Fruit fly (Drosophila melanogaster) whole organism, embryonic: Measurements from ENCODE around the gene CG31650.

Experiments
- Ada2b ChIP-seq: fragments of 200-800 bp; sonication (Bioruptor generic); IDR thresholded peaks from 2 replicates; pipeline ENCODE4 v1.3.6; 2022; ENCODE audit warnings: missing biosample characterization, missing genetic modification characterization
- Atf6 ChIP-seq: fragments of 200-800 bp; sonication (Bioruptor generic); IDR thresholded peaks from 2 replicates; pipeline ENCODE4 v1.3.6; 2022; ENCODE audit warnings: missing biosample characterization, missing genetic modification characterization
- B-H2 ChIP-seq: fragments of 200-800 bp; sonication (Bioruptor generic); optimal IDR thresholded peaks from 2 replicates; lab custom pipeline; 2018; ENCODE audit warnings: missing biosample characterization, mild to moderate bottlenecking, missing genetic modification characterization
- Blimp-1 ChIP-seq: fragments of 200-800 bp; sonication (Bioruptor generic); optimal IDR thresholded peaks from 3 replicates; lab custom pipeline; 2018; ENCODE audit warnings: missing biosample characterization, missing genetic modification characterization, mild to moderate bottlenecking, moderate library complexity, missing genetic modification reagents
- CG10462 ChIP-seq: fragments of 200-800 bp; sonication (Bioruptor generic); optimal IDR thresholded peaks from 2 replicates; lab custom pipeline; 2016; ENCODE audit warnings: missing biosample characterization, missing genetic modification characterization
- CG12299 ChIP-seq: fragments of 200-800 bp; sonication (Bioruptor generic); optimal IDR thresholded peaks from 2 replicates; lab custom pipeline; 2018; ENCODE audit warnings: missing biosample characterization, mild to moderate bottlenecking, missing genetic modification characterization
- CG13296 ChIP-seq: fragments of 200-800 bp; sonication (Bioruptor generic); optimal IDR thresholded peaks from 3 replicates; lab custom pipeline; 2018; ENCODE audit warnings: missing biosample characterization, mild to moderate bottlenecking, missing genetic modification characterization
- CG15073 ChIP-seq: fragments of 200-800 bp; sonication (Bioruptor generic); optimal IDR thresholded peaks from 2 replicates; lab custom pipeline; 2016; ENCODE audit warnings: missing biosample characterization, missing genetic modification characterization
- CG1602 ChIP-seq: fragments of 200-800 bp; sonication (Bioruptor generic); optimal IDR thresholded peaks from 3 replicates; lab custom pipeline; 2016; ENCODE audit warnings: missing biosample characterization, missing genetic modification characterization
- CG18619 ChIP-seq: fragments of 200-800 bp; sonication (Bioruptor generic); optimal IDR thresholded peaks from 3 replicates; lab custom pipeline; 2017; ENCODE audit warnings: missing biosample characterization, mild to moderate bottlenecking, missing genetic modification characterization
- CG18764 ChIP-seq: fragments of 200-800 bp; sonication (Bioruptor generic); optimal IDR thresholded peaks from 3 replicates; lab custom pipeline; 2016; ENCODE audit warnings: missing biosample characterization, missing genetic modification characterization
- CG2129 ChIP-seq: fragments of 200-800 bp; sonication (Bioruptor generic); IDR thresholded peaks from 2 replicates; pipeline ENCODE4 v1.3.6; 2022; ENCODE audit warnings: missing biosample characterization, missing genetic modification characterization; ENCODE audit not compliant: partially characterized antibody
- CG30020 ChIP-seq: fragments of 200-800 bp; optimal IDR thresholded peaks from 2 replicates; lab custom pipeline; 2019; ENCODE audit warnings: missing biosample characterization, mild to moderate bottlenecking, missing genetic modification characterization, moderate library complexity
- CG34224 ChIP-seq: fragments of 200-800 bp; sonication (Bioruptor generic); IDR thresholded peaks from 3 replicates; pipeline ENCODE4 v1.3.6; 2022; ENCODE audit warnings: missing biosample characterization, missing genetic modification characterization; ENCODE audit not compliant: partially characterized antibody
- CG43689 ChIP-seq: fragments of 200-800 bp; sonication (Bioruptor generic); IDR thresholded peaks from 2 replicates; pipeline ENCODE4 v1.3.6; 2022; ENCODE audit warnings: missing biosample characterization, missing genetic modification characterization
- CG7786 ChIP-seq: fragments of 200-800 bp; sonication (Bioruptor generic); optimal IDR thresholded peaks from 2 replicates; lab custom pipeline; 2016; ENCODE audit warnings: missing biosample characterization, missing genetic modification characterization
- CG9609 ChIP-seq: fragments of 200-800 bp; sonication (Bioruptor generic); optimal IDR thresholded peaks from 3 replicates; lab custom pipeline; 2016; ENCODE audit warnings: missing biosample characterization, missing genetic modification characterization
- CG9797 ChIP-seq: fragments of 200-800 bp; sonication (Bioruptor generic); optimal IDR thresholded peaks from 3 replicates; lab custom pipeline; 2018; ENCODE audit warnings: missing biosample characterization, mild to moderate bottlenecking, missing genetic modification characterization
- D19A ChIP-seq: fragments of 200-800 bp; optimal IDR thresholded peaks from 3 replicates; lab custom pipeline; 2019; ENCODE audit warnings: missing biosample characterization, mild to moderate bottlenecking, missing genetic modification characterization, moderate library complexity
- Dfd ChIP-seq, 2 experiments: fragments of >200 bp; optimal IDR thresholded peaks; 2 replicates each; lab custom pipeline; 2017; ENCODE audit warnings: missing biosample characterization in 2 of 2, missing genetic modification characterization in 2 of 2
- Eip74EF ChIP-seq, 2 experiments: fragments of 200-800 bp in 1 of 2; fragments of >200 bp in 1 of 2; sonication (Bioruptor generic) in 1 of 2; optimal IDR thresholded peaks; 2 replicates each; lab custom pipeline; 2017 to 2019; ENCODE audit warnings: missing biosample characterization in 2 of 2, missing genetic modification characterization in 2 of 2, mild to moderate bottlenecking in 1 of 2, moderate library complexity in 1 of 2
- Fer1 ChIP-seq: fragments of 200-800 bp; sonication (Bioruptor generic); optimal IDR thresholded peaks from 2 replicates; lab custom pipeline; 2017; ENCODE audit warnings: missing biosample characterization, mild to moderate bottlenecking, missing genetic modification characterization
- Hand ChIP-seq: fragments of 200-800 bp; sonication (Bioruptor generic); optimal IDR thresholded peaks from 2 replicates; lab custom pipeline; 2017; ENCODE audit warnings: mild to moderate bottlenecking, missing biosample characterization, missing genetic modification reagents, missing genetic modification characterization
- Lim3 ChIP-seq: fragments of 200-800 bp; sonication (Bioruptor generic); IDR thresholded peaks from 2 replicates; pipeline ENCODE4 v1.3.6; 2022; ENCODE audit warnings: missing biosample characterization, missing genetic modification characterization
- NC2β ChIP-seq: fragments of 200-800 bp; sonication (Bioruptor generic); optimal IDR thresholded peaks from 2 replicates; lab custom pipeline; 2016; ENCODE audit warnings: missing biosample characterization, missing genetic modification characterization
- Ravus ChIP-seq: fragments of 200-800 bp; sonication (Bioruptor generic); IDR thresholded peaks from 2 replicates; pipeline ENCODE4 v1.3.6; 2022; ENCODE audit warnings: missing biosample characterization, missing genetic modification characterization
- Six4 ChIP-seq: fragments of 200-800 bp; sonication (Bioruptor generic); optimal IDR thresholded peaks from 2 replicates; lab custom pipeline; 2016; ENCODE audit warnings: missing biosample characterization, missing genetic modification characterization
- Stat92E ChIP-seq, 3 experiments: fragments of >200 bp in 2 of 3; fragments of 200-800 bp in 1 of 3; sonication (Bioruptor generic) in 1 of 3; optimal IDR thresholded peaks; 2 replicates each; lab custom pipeline; 2017 to 2019; ENCODE audit warnings: missing biosample characterization in 3 of 3, missing genetic modification characterization in 3 of 3, mild to moderate bottlenecking in 1 of 3, moderate library complexity in 1 of 3
- al ChIP-seq: fragments of 200-800 bp; sonication (Bioruptor generic); IDR thresholded peaks from 2 replicates; pipeline ENCODE4 v1.3.6; 2022; ENCODE audit warnings: missing biosample characterization, missing genetic modification characterization
- chm ChIP-seq: fragments of 200-800 bp; sonication (Bioruptor generic); IDR thresholded peaks from 2 replicates; pipeline ENCODE4 v1.3.6; 2022; ENCODE audit warnings: missing biosample characterization, missing genetic modification characterization
- dati ChIP-seq: fragments of 200-800 bp; sonication (Bioruptor generic); IDR thresholded peaks from 2 replicates; pipeline ENCODE4 v1.3.6; 2022; ENCODE audit warnings: missing biosample characterization, missing genetic modification characterization
- eve ChIP-seq, 2 experiments: fragments of >200 bp; optimal IDR thresholded peaks; 2 replicates each; lab custom pipeline; 2017; ENCODE audit warnings: missing biosample characterization in 2 of 2, missing genetic modification characterization in 2 of 2
- fd102C ChIP-seq: fragments of 200-800 bp; sonication (Bioruptor generic); optimal IDR thresholded peaks from 2 replicates; lab custom pipeline; 2018; ENCODE audit warnings: missing biosample characterization, mild to moderate bottlenecking, missing genetic modification characterization, moderate library complexity
- fru ChIP-seq: fragments of >200 bp; optimal IDR thresholded peaks from 2 replicates; lab custom pipeline; 2017
- lilli ChIP-seq: fragments of 200-800 bp; sonication (Bioruptor generic); optimal IDR thresholded peaks from 3 replicates; lab custom pipeline; 2016; ENCODE audit warnings: missing biosample characterization, missing genetic modification characterization
- nerfin-2 ChIP-seq: fragments of 200-800 bp; sonication (Bioruptor generic); IDR thresholded peaks from 2 replicates; pipeline ENCODE4 v1.3.6; 2022; ENCODE audit warnings: missing biosample characterization, missing genetic modification characterization; ENCODE audit not compliant: partially characterized antibody
- pan ChIP-seq, 4 experiments: fragments of >200 bp in 3 of 4; fragments of 200-800 bp in 1 of 4; sonication (Bioruptor generic) in 1 of 4; optimal IDR thresholded peaks in 3 of 4; IDR thresholded peaks in 1 of 4; 2 replicates each; pipeline versions ENCODE4 v1.3.6 to Lab custom; 2017 to 2022; ENCODE audit warnings: missing biosample characterization in 2 of 4, missing genetic modification characterization in 2 of 4, mixed read lengths in 1 of 4
- phol ChIP-seq: fragments of 200-800 bp; sonication (Bioruptor generic); optimal IDR thresholded peaks from 3 replicates; lab custom pipeline; 2018; ENCODE audit warnings: missing biosample characterization, mild to moderate bottlenecking, missing genetic modification characterization, moderate library complexity
- row ChIP-seq: fragments of 200-800 bp; sonication (Bioruptor generic); IDR thresholded peaks from 3 replicates; pipeline ENCODE4 v1.3.6; 2022; ENCODE audit warnings: missing biosample characterization, missing genetic modification characterization
- scrt ChIP-seq: fragments of 200-800 bp; sonication (Bioruptor generic); optimal IDR thresholded peaks from 2 replicates; lab custom pipeline; 2018; ENCODE audit warnings: missing biosample characterization, mild to moderate bottlenecking, missing genetic modification characterization, moderate library complexity
- sd ChIP-seq: fragments of 200-800 bp; sonication (Bioruptor generic); optimal IDR thresholded peaks from 3 replicates; lab custom pipeline; 2018; ENCODE audit warnings: missing biosample characterization, mild to moderate bottlenecking, missing genetic modification characterization, moderate library complexity
- sens ChIP-seq: fragments of 200-800 bp; sonication (Bioruptor generic); peaks from one replicate; lab custom pipeline; 2016; ENCODE audit warnings: missing biosample characterization, missing genetic modification characterization
- sima ChIP-seq: fragments of 200-800 bp; sonication (Bioruptor generic); optimal IDR thresholded peaks from 2 replicates; lab custom pipeline; 2016; ENCODE audit warnings: missing biosample characterization, missing genetic modification characterization
- slbo ChIP-seq: fragments of 200-800 bp; sonication (Bioruptor generic); IDR thresholded peaks from 2 replicates; pipeline ENCODE4 v1.3.6; 2022; ENCODE audit warnings: missing biosample characterization, missing genetic modification characterization
- slp2 ChIP-seq: fragments of 200-800 bp; sonication (Bioruptor generic); optimal IDR thresholded peaks from 2 replicates; lab custom pipeline; 2016; ENCODE audit warnings: missing biosample characterization, missing genetic modification characterization
- tio ChIP-seq: fragments of 200-800 bp; sonication (Bioruptor generic); optimal IDR thresholded peaks from 2 replicates; lab custom pipeline; 2017; ENCODE audit warnings: missing biosample characterization, missing genetic modification characterization, inconsistent platforms
- twi ChIP-seq: fragments of 200-800 bp; optimal IDR thresholded peaks from 2 replicates; lab custom pipeline; 2019; ENCODE audit warnings: missing biosample characterization, mild to moderate bottlenecking, missing genetic modification characterization, moderate library complexity
- vnd ChIP-seq: fragments of 200-800 bp; sonication (Bioruptor generic); IDR thresholded peaks from 3 replicates; pipeline ENCODE4 v1.3.6; 2022; ENCODE audit warnings: missing biosample characterization, missing genetic modification characterization; ENCODE audit not compliant: partially characterized antibody
- vvl ChIP-seq: fragments of 200-800 bp; sonication (Bioruptor generic); IDR thresholded peaks from 2 replicates; pipeline ENCODE4 v1.3.6; 2022; ENCODE audit warnings: missing biosample characterization, missing genetic modification characterization
- yki ChIP-seq: fragments of >200 bp; optimal IDR thresholded peaks from 3 replicates; lab custom pipeline; 2018

The CG31650 gene

dm6 chr2L:5044892-5045619, 544 bp upstream of the CG31650 start (continued):
- TF ChIP-seq D19A (tag; lab: Kevin White, UChicago) (peak; percentile 75), CG18619 (GFP tag; lab: Kevin White, UChicago) (peak; percentile 70), slbo (GFP tag; lab: Robert Waterston, UW) (peak; percentile 69), Blimp-1 (peak; percentile 32), CG13296 (GFP tag; lab: Kevin White, UChicago) (peak; percentile 43), sd (tag; lab: Kevin White, UChicago) (peak; percentile 28), CG7786 (GFP tag; lab: Kevin White, UChicago) (peak; percentile 26), vvl (GFP tag; lab: Robert Waterston, UW) (peak; percentile 27; the same call in 1 of the 2 replicates), Six4 (GFP tag; lab: Kevin White, UChicago) (no peak), fd102C (GFP tag; lab: Kevin White, UChicago) (no peak), Stat92E (GFP tag; optimal IDR thresholded peaks at IDR 0.05; lab: Kevin White, UChicago) (no peak), Fer1 (GFP tag; lab: Kevin White, UChicago) (peak; percentile 26), CG15073 (GFP tag; lab: Kevin White, UChicago) (peak; percentile 97), CG34224 (GFP tag; lab: Robert Waterston, UW) (no peak), CG18764 (GFP tag; lab: Kevin White, UChicago) (no peak), CG9609 (peak; percentile 5), CG1602 (GFP tag; lab: Kevin White, UChicago) (peak; percentile 29), NC2β (no peak), eve (GFP tag; optimal IDR thresholded peaks at IDR 0.05; lab: Kevin White, UChicago) (no peak), scrt (GFP tag; lab: Kevin White, UChicago) (no peak), Ada2b (GFP tag; lab: Robert Waterston, UW) (no peak), nerfin-2 (no peak), row (GFP tag; lab: Robert Waterston, UW) (peak; percentile 71), tio (GFP tag; lab: Kevin White, UChicago) (peak; percentile 24), al (no peak), twi (tag; lab: Kevin White, UChicago) (no peak), dati (no peak), CG12299 (tag; lab: Kevin White, UChicago) (no peak), Atf6 (peak; percentile 61; the same call in 1 of the 2 replicates), sens (GFP tag; lab: Kevin White, UChicago) (peak; percentile 80), phol (peak; percentile 65), CG2129 (GFP tag; lab: Robert Waterston, UW) (no peak), Dfd (GFP tag; optimal IDR thresholded peaks at IDR 0.05; lab: Kevin White, UChicago) (no peak), lilli (GFP tag; lab: Kevin White, UChicago) (peak; percentile 57), Hand (GFP tag; lab: Kevin White, UChicago) (no peak), vnd (GFP tag; lab: Robert Waterston, UW) (no peak), pan (optimal IDR thresholded peaks at IDR 0.05; lab: Kevin White, UChicago) (no peak), pan (GFP tag; optimal IDR thresholded peaks at IDR 0.05 in 1 of 2, IDR thresholded peaks at IDR 0.05 in 1 of 2) (peak in 1 of 2 experiments; percentile 47), fru (no peak), chm (GFP tag; lab: Robert Waterston, UW) (peak; percentile 52), Lim3 (GFP tag; lab: Robert Waterston, UW) (no peak), sima (GFP tag; lab: Kevin White, UChicago) (no peak), slp2 (GFP tag; lab: Kevin White, UChicago) (no peak), CG10462 (no peak), CG9797 (GFP tag; lab: Kevin White, UChicago) (no peak), Ravus (no peak), yki (lab: Kevin White, UChicago) (no peak), Eip74EF (GFP tag; optimal IDR thresholded peaks at IDR 0.05; lab: Kevin White, UChicago) (peak in 1 of 2 experiments; percentile 55), CG43689 (GFP tag; lab: Robert Waterston, UW) (no peak), CG30020 (tag; lab: Kevin White, UChicago) (no peak), B-H2 (GFP tag; lab: Kevin White, UChicago) (no peak)
